Worm (Caenorhabditis elegans): ENCODE results near the gene B0303.4.

The B0303.4 gene

ce11 chrIII:8734327-8734885 lies 44.8 kb downstream of the B0303.4 start (continued):
- no peak for TF ChIP-seq bed-2 (GFP tag; IDR thresholded peaks at IDR 0.05)
- no peak for TF ChIP-seq madf-10 (tag; optimal IDR thresholded peaks at IDR 0.05)
- TF ChIP-seq him-1 (tag; optimal IDR thresholded peaks at IDR 0.05), result no peak
- no peak for TF ChIP-seq rec-8 (tag; optimal IDR thresholded peaks at IDR 0.05)
- no peak for TF ChIP-seq ceh-100 (GFP tag; IDR thresholded peaks at IDR 0.05)
- TF ChIP-seq hmg-20 (GFP tag; IDR thresholded peaks at IDR 0.05), result no peak
- no peak for TF ChIP-seq mes-4 (tag; optimal IDR thresholded peaks at IDR 0.05)
- no peak for TF ChIP-seq nfya-1 (tag; optimal IDR thresholded peaks at IDR 0.05; ENCODE audit: borderline replicate concordance, insufficient read depth)
- TF ChIP-seq Y95B8A.8 (GFP tag; IDR thresholded peaks at IDR 0.05), result no peak
- 0 out of 2 replicates have a peak, but pooled peaks have one; percentile 13 for TF ChIP-seq C06A6.2 (GFP tag; conservative IDR thresholded peaks at IDR 0.05)
- no peak for TF ChIP-seq sea-2 (GFP tag; IDR thresholded peaks at IDR 0.05)
- TF ChIP-seq Y56A3A.18 (GFP tag; IDR thresholded peaks at IDR 0.05), result no peak
- no peak for TF ChIP-seq bed-1 (GFP tag; IDR thresholded peaks at IDR 0.05)
- no peak for TF ChIP-seq ztf-22 (GFP tag; optimal IDR thresholded peaks at IDR 0.05)
- TF ChIP-seq Y53F4B.3 (GFP tag; IDR thresholded peaks at IDR 0.05), result no peak
- TF ChIP-seq hlh-26 (GFP tag; conservative IDR thresholded peaks at IDR 0.05), result no peak
- no peak for TF ChIP-seq ZK185.1 (tag; optimal IDR thresholded peaks at IDR 0.05; ENCODE audit: poor library complexity, severe bottlenecking)
- TF ChIP-seq hmg-1.2 (GFP tag; IDR thresholded peaks at IDR 0.05), result peak; percentile 45
- no peak for TF ChIP-seq nhr-27 (tag; optimal IDR thresholded peaks at IDR 0.05)
- no peak for TF ChIP-seq mxl-1 (tag; optimal IDR thresholded peaks at IDR 0.05)
- TF ChIP-seq rcor-1 (GFP tag; IDR thresholded peaks at IDR 0.05), result no peak
- no peak for TF ChIP-seq lir-1 (GFP tag; conservative IDR thresholded peaks at IDR 0.05)
- TF ChIP-seq F52B5.7 (tag; optimal IDR thresholded peaks at IDR 0.05), result no peak
- TF ChIP-seq aptf-3 (GFP tag; IDR thresholded peaks at IDR 0.05), result no peak
- TF ChIP-seq unc-130 (GFP tag; optimal IDR thresholded peaks at IDR 0.05), result no peak
- TF ChIP-seq attf-6 (GFP tag; IDR thresholded peaks at IDR 0.05), result no peak
- TF ChIP-seq ztf-18 (tag; optimal IDR thresholded peaks at IDR 0.05), result no peak
- no peak for TF ChIP-seq chd-7 (tag; optimal IDR thresholded peaks at IDR 0.05)
- TF ChIP-seq B0035.1 (tag; optimal IDR thresholded peaks at IDR 0.05), result no peak
- peak; percentile 47; the same call in 1 of the 2 replicates for TF ChIP-seq dox-1 (GFP tag; IDR thresholded peaks at IDR 0.05)
- no peak for TF ChIP-seq B0019.2 (GFP tag; conservative IDR thresholded peaks at IDR 0.05)
- no peak for TF ChIP-seq snpc-3.4 (tag; optimal IDR thresholded peaks at IDR 0.05)
- TF ChIP-seq cebp-2 (GFP tag; IDR thresholded peaks at IDR 0.05), result no peak
- TF ChIP-seq ztf-25 (GFP tag; IDR thresholded peaks at IDR 0.05), result no peak
- TF ChIP-seq snpc-4 (GFP tag; optimal IDR thresholded peaks at IDR 0.05), result no peak
- peak in 1 of 4 experiments; percentile 1 for TF ChIP-seq snpc-4 (tag; optimal IDR thresholded peaks at IDR 0.05)
- TF ChIP-seq T26A5.8 (tag; optimal IDR thresholded peaks at IDR 0.05), result no peak
- TF ChIP-seq tbx-9 (tag; optimal IDR thresholded peaks at IDR 0.05; ENCODE audit: borderline replicate concordance), result no peak
- no peak for TF ChIP-seq hsf-1 (GFP tag; IDR thresholded peaks at IDR 0.05)
- TF ChIP-seq tbp1 (GFP tag; optimal IDR thresholded peaks at IDR 0.05), result no peak
- peak; percentile 25 for TF ChIP-seq K12H6.12 (tag; optimal IDR thresholded peaks at IDR 0.05)
- no peak for TF ChIP-seq cebp-1 (GFP tag; IDR thresholded peaks at IDR 0.05)
- peak; percentile 55 for TF ChIP-seq cebp-1 (tag; optimal IDR thresholded peaks at IDR 0.05)
- TF ChIP-seq pha-4 (tag; optimal IDR thresholded peaks at IDR 0.05), result no peak
- TF ChIP-seq attf-3 (GFP tag; conservative IDR thresholded peaks at IDR 0.05), result no peak
- no peak for TF ChIP-seq tlf-1 (GFP tag; optimal IDR thresholded peaks at IDR 0.05)
- no peak for TF ChIP-seq xnd-1 (tag; optimal IDR thresholded peaks at IDR 0.05)
- no peak for TF ChIP-seq dpff-1 (tag; optimal IDR thresholded peaks at IDR 0.05)
- no peak for TF ChIP-seq gei-17 (GFP tag; optimal IDR thresholded peaks at IDR 0.05)
